Fruit fly (Drosophila melanogaster) whole organism: ENCODE measurements around the gene CG4658.

Experiments
- CG8478 ChIP-seq: fragments of >200 bp; optimal IDR thresholded peaks from 2 replicates; lab custom pipeline; 2018; ENCODE audit warnings: inconsistent platforms
- Dll ChIP-seq: fragments of >200 bp; optimal IDR thresholded peaks from 2 replicates; lab custom pipeline; 2017
- EcR ChIP-seq, 2 experiments: fragments of >200 bp; optimal IDR thresholded peaks; 2 replicates each; lab custom pipeline; 2017; ENCODE audit warnings: missing biosample characterization in 2 of 2, missing genetic modification characterization in 2 of 2, missing genetic modification reagents in 2 of 2
- pan ChIP-seq: fragments of >200 bp; optimal IDR thresholded peaks from 2 replicates; lab custom pipeline; 2017
- psq ChIP-seq: fragments of >200 bp; optimal IDR thresholded peaks from 2 replicates; lab custom pipeline; 2017
- usp ChIP-seq: fragments of >200 bp; optimal IDR thresholded peaks from 2 replicates; lab custom pipeline; 2017; ENCODE audit warnings: missing biosample characterization, missing genetic modification characterization, mixed read lengths

Gene CG4658

dm6 chr2L:10003593-10003992 lies 46.7 kb downstream of the CG4658 start, which contains the start of gene Ndf:
Gene Ndf (plus strand): TSS chr2L:10003832.
- no peak for TF ChIP-seq pan (lab: Kevin White, UChicago)
- TF ChIP-seq psq (lab: Kevin White, UChicago), result no peak
- no peak for TF ChIP-seq CG8478
- TF ChIP-seq EcR (GFP tag; optimal IDR thresholded peaks at IDR 0.05; lab: Kevin White, UChicago), result no peak
- TF ChIP-seq usp (GFP tag; lab: Kevin White, UChicago), result no peak
- no peak for TF ChIP-seq Dll (lab: Kevin White, UChicago)

DNA sequence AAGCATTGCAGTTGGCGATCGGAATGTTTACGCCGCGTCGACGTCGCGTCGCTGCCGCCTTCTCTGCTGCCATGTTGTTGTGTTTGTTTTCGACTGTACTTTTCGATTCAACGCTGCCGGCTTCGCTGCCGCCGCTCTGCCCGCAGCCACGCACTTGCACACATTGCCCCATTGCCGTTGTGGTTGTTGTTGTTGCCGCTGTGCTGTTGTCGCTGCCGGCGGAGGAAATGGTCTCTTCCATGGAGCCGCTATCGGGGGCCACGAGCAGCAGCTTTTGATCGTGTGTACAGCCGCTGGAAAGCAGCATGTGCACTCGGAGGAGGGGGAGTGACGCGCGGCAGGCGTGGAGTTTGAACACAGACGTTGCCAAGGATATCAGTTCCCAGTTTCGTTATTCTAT lies 47.6 kb downstream of the CG4658 start:
- TF ChIP-seq EcR (GFP tag; optimal IDR thresholded peaks at IDR 0.05; lab: Kevin White, UChicago) (no peak), CG8478 (no peak), pan (lab: Kevin White, UChicago) (no peak), usp (GFP tag; lab: Kevin White, UChicago) (no peak), psq (lab: Kevin White, UChicago) (no peak), Dll (lab: Kevin White, UChicago) (no peak)

DNA sequence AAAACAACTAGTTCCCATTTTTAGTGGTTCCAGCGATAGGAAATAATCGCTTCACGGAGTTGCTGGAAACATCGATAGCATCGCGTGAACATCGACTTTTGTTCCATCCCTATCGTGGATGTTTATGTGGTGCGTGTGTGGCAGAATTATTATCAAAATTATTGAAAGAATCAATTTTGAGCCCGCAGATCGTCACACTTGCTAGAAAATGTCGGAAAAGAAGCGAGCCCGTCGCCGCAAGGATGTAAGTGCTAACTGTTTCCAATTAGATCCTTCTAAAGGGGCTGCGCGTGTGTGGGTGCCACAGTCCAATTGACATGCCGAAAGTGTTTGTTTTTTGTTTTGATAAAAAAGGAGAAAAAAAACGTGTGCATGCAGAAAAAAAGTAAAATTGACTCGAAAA lies 52.4 kb downstream of the CG4658 start, which contains the start of gene Trp1:
Trp1 (plus strand) TSS at position 89 of the 403 bp plus-strand sequence.
- TF ChIP-seq psq (lab: Kevin White, UChicago) (no peak), EcR (GFP tag; optimal IDR thresholded peaks at IDR 0.05; lab: Kevin White, UChicago) (no peak), Dll (lab: Kevin White, UChicago) (no peak), pan (lab: Kevin White, UChicago) (no peak), usp (GFP tag; lab: Kevin White, UChicago) (no peak), CG8478 (no peak)
